Fruit fly (Drosophila melanogaster) whole organism, embryonic: Measurements from ENCODE around the gene CG15725.

Experiments
- Asciz ChIP-seq: fragments of 200-800 bp; sonication (Bioruptor generic); optimal IDR thresholded peaks from 2 replicates; lab custom pipeline; 2017; ENCODE audit warnings: missing biosample characterization, mild to moderate bottlenecking, missing genetic modification characterization, missing genetic modification reagents
- Atf-2 ChIP-seq: fragments of 200-800 bp; sonication (Bioruptor generic); optimal IDR thresholded peaks from 2 replicates; lab custom pipeline; 2016; ENCODE audit warnings: missing biosample characterization, missing genetic modification characterization
- Awh ChIP-seq: fragments of 200-800 bp; sonication (Bioruptor generic); IDR thresholded peaks from 2 replicates; pipeline ENCODE4, ENCODE4 v1.3.6; 2022; ENCODE audit warnings: missing biosample characterization, missing genetic modification characterization
- CG10274 ChIP-seq: fragments of 200-800 bp; sonication (Bioruptor generic); optimal IDR thresholded peaks from 3 replicates; lab custom pipeline; 2017; ENCODE audit warnings: missing biosample characterization, mild to moderate bottlenecking, missing genetic modification characterization
- CG10366 ChIP-seq: fragments of 200-800 bp; sonication (Bioruptor generic); IDR thresholded peaks from 2 replicates; pipeline ENCODE4 v1.3.6; 2022; ENCODE audit warnings: missing biosample characterization, missing genetic modification characterization
- CG10431 ChIP-seq: fragments of 200-800 bp; sonication (Bioruptor generic); optimal IDR thresholded peaks from 3 replicates; lab custom pipeline; 2018; ENCODE audit warnings: missing biosample characterization, mild to moderate bottlenecking, missing genetic modification characterization
- CG10543 ChIP-seq: fragments of 200-800 bp; sonication (Bioruptor generic); optimal IDR thresholded peaks from 3 replicates; lab custom pipeline; 2017; ENCODE audit warnings: missing biosample characterization, mild to moderate bottlenecking, missing genetic modification characterization, moderate library complexity
- CG14965 ChIP-seq: fragments of 200-800 bp; sonication (Bioruptor generic); optimal IDR thresholded peaks from 2 replicates; lab custom pipeline; 2016; ENCODE audit warnings: missing biosample characterization, missing genetic modification characterization, borderline replicate concordance
- CG17328 ChIP-seq: fragments of 200-800 bp; sonication (Bioruptor generic); IDR thresholded peaks from 2 replicates; pipeline ENCODE4 v1.3.6; 2022; ENCODE audit warnings: missing biosample characterization, missing genetic modification characterization
- CG17912 ChIP-seq: fragments of 200-800 bp; sonication (Bioruptor generic); optimal IDR thresholded peaks from 2 replicates; lab custom pipeline; 2018; ENCODE audit warnings: missing biosample characterization, mild to moderate bottlenecking, missing genetic modification characterization
- CG3163 ChIP-seq: fragments of 200-800 bp; sonication (Bioruptor generic); optimal IDR thresholded peaks from 3 replicates; lab custom pipeline; 2016; ENCODE audit warnings: missing biosample characterization, missing genetic modification characterization
- CG3281 ChIP-seq: fragments of 200-800 bp; sonication (Bioruptor generic); optimal IDR thresholded peaks from 3 replicates; lab custom pipeline; 2017; ENCODE audit warnings: missing biosample characterization, mild to moderate bottlenecking, missing genetic modification characterization
- CG4360 ChIP-seq: fragments of 200-800 bp; sonication (Bioruptor generic); IDR thresholded peaks from 2 replicates; pipeline ENCODE4 v1.3.6; 2022; ENCODE audit warnings: missing biosample characterization, missing genetic modification characterization
- CG4424 ChIP-seq: fragments of 200-800 bp; sonication (Bioruptor generic); optimal IDR thresholded peaks from 3 replicates; lab custom pipeline; 2016; ENCODE audit warnings: missing biosample characterization, missing genetic modification characterization
- CG4820 ChIP-seq: fragments of 200-800 bp; sonication (Bioruptor generic); optimal IDR thresholded peaks from 3 replicates; lab custom pipeline; 2016; ENCODE audit warnings: missing biosample characterization, missing genetic modification characterization
- CG5245 ChIP-seq: fragments of 200-800 bp; sonication (Bioruptor generic); optimal IDR thresholded peaks from 3 replicates; lab custom pipeline; 2016; ENCODE audit warnings: missing biosample characterization, missing genetic modification characterization
- CG8281 ChIP-seq: fragments of 200-800 bp; sonication (Bioruptor generic); optimal IDR thresholded peaks from 2 replicates; lab custom pipeline; 2018; ENCODE audit warnings: missing biosample characterization, mild to moderate bottlenecking, missing genetic modification characterization, moderate library complexity
- CG8765 ChIP-seq: fragments of 200-800 bp; sonication (Bioruptor generic); IDR thresholded peaks from 2 replicates; pipeline ENCODE4 v1.3.6; 2022; ENCODE audit warnings: missing biosample characterization, missing genetic modification characterization
- CG9932 ChIP-seq: fragments of 200-800 bp; sonication (Bioruptor generic); IDR thresholded peaks from 2 replicates; pipeline ENCODE4 v1.3.6; 2022; ENCODE audit warnings: missing biosample characterization, missing genetic modification characterization
- CTCF ChIP-seq: fragments of 200-800 bp; sonication (Bioruptor generic); optimal IDR thresholded peaks from 2 replicates; lab custom pipeline; 2017; ENCODE audit warnings: missing biosample characterization, mild to moderate bottlenecking, missing genetic modification characterization, moderate library complexity
- Chrac-16 ChIP-seq: fragments of 200-800 bp; sonication (Bioruptor generic); optimal IDR thresholded peaks from 3 replicates; lab custom pipeline; 2016; ENCODE audit warnings: missing biosample characterization, missing genetic modification characterization
- CkIIα-i1 ChIP-seq: fragments of 200-800 bp; sonication (Bioruptor generic); IDR thresholded peaks from 2 replicates; pipeline ENCODE4 v1.3.6; 2022; ENCODE audit warnings: missing biosample characterization, missing genetic modification characterization
- D ChIP-seq, 2 experiments: fragments of 200-800 bp in 1 of 2; fragments of >200 bp in 1 of 2; sonication (Bioruptor generic) in 1 of 2; optimal IDR thresholded peaks; 2 replicates in 1 of 2; 3 replicates in 1 of 2; lab custom pipeline; 2017; ENCODE audit warnings: mild to moderate bottlenecking in 1 of 2, missing biosample characterization in 1 of 2, missing genetic modification characterization in 1 of 2, missing genetic modification reagents in 1 of 2
- Fer1 ChIP-seq: fragments of 200-800 bp; sonication (Bioruptor generic); optimal IDR thresholded peaks from 2 replicates; lab custom pipeline; 2017; ENCODE audit warnings: missing biosample characterization, mild to moderate bottlenecking, missing genetic modification characterization
- H15 ChIP-seq: fragments of 200-800 bp; sonication (Bioruptor generic); IDR thresholded peaks from 3 replicates; pipeline ENCODE4 v1.3.6; 2022; ENCODE audit warnings: missing biosample characterization, missing genetic modification characterization
- Mrtf ChIP-seq: fragments of 200-800 bp; sonication (Bioruptor generic); IDR thresholded peaks from 3 replicates; pipeline ENCODE4 v1.3.6; 2022; ENCODE audit warnings: missing biosample characterization, missing genetic modification characterization
- Oaz ChIP-seq: fragments of 200-800 bp; sonication (Bioruptor generic); IDR thresholded peaks from 2 replicates; pipeline ENCODE4 v1.3.6; 2022; ENCODE audit warnings: missing biosample characterization, missing genetic modification characterization
- Ptx1 ChIP-seq: fragments of 200-800 bp; sonication (Bioruptor generic); IDR thresholded peaks from 2 replicates; pipeline ENCODE4 v1.3.6; 2022; ENCODE audit warnings: missing biosample characterization, missing genetic modification characterization
- Sox100B ChIP-seq: fragments of 200-800 bp; sonication (Bioruptor generic); optimal IDR thresholded peaks from 3 replicates; lab custom pipeline; 2018; ENCODE audit warnings: missing biosample characterization, mild to moderate bottlenecking, missing genetic modification characterization
- Taf1 ChIP-seq: fragments of 200-800 bp; sonication (Bioruptor generic); IDR thresholded peaks from 2 replicates; pipeline ENCODE4 v1.3.6; 2022; ENCODE audit warnings: missing biosample characterization, missing genetic modification characterization
- ab ChIP-seq: fragments of 200-800 bp; sonication (Bioruptor generic); optimal IDR thresholded peaks from 2 replicates; lab custom pipeline; 2016; ENCODE audit warnings: missing biosample characterization, missing genetic modification characterization
- aop ChIP-seq: fragments of 200-800 bp; sonication (Bioruptor generic); IDR thresholded peaks from 2 replicates; pipeline ENCODE4 v1.3.6; 2022; ENCODE audit warnings: missing biosample characterization, missing genetic modification characterization
- cad ChIP-seq: fragments of >200 bp; optimal IDR thresholded peaks from 2 replicates; lab custom pipeline; 2017; ENCODE audit warnings: missing biosample characterization, missing genetic modification characterization
- cg ChIP-seq: fragments of 200-800 bp; sonication (Bioruptor generic); optimal IDR thresholded peaks from 3 replicates; lab custom pipeline; 2019; ENCODE audit warnings: missing biosample characterization, mild to moderate bottlenecking, missing genetic modification characterization, moderate library complexity
- emc ChIP-seq: fragments of 200-800 bp; sonication (Bioruptor generic); optimal IDR thresholded peaks from 2 replicates; lab custom pipeline; 2016; ENCODE audit warnings: missing biosample characterization, missing genetic modification characterization
- esg ChIP-seq: fragments of 200-800 bp; sonication (Bioruptor generic); conservative IDR thresholded peaks from 2 replicates; pipeline ENCODE4 v1.3.6; 2022; ENCODE audit warnings: missing biosample characterization, missing genetic modification characterization
- gem ChIP-seq: fragments of 200-800 bp; sonication (Bioruptor generic); optimal IDR thresholded peaks from 2 replicates; lab custom pipeline; 2019; ENCODE audit warnings: missing biosample characterization, mild to moderate bottlenecking, missing genetic modification characterization, moderate library complexity
- gfzf ChIP-seq: fragments of 200-800 bp; sonication (Bioruptor generic); optimal IDR thresholded peaks from 2 replicates; lab custom pipeline; 2016; ENCODE audit warnings: missing biosample characterization, mild to moderate bottlenecking, missing genetic modification characterization, moderate library complexity
- grau ChIP-seq: fragments of 200-800 bp; optimal IDR thresholded peaks from 3 replicates; lab custom pipeline; 2019; ENCODE audit warnings: missing biosample characterization, mild to moderate bottlenecking, missing genetic modification characterization, moderate library complexity
- gsb-n ChIP-seq: fragments of 200-800 bp; sonication (Bioruptor generic); optimal IDR thresholded peaks from 3 replicates; lab custom pipeline; 2018; ENCODE audit warnings: missing biosample characterization, mild to moderate bottlenecking, missing genetic modification characterization
- hbn ChIP-seq: fragments of 200-800 bp; sonication (Bioruptor generic); IDR thresholded peaks from 2 replicates; pipeline ENCODE4 v1.3.6; 2022; ENCODE audit warnings: missing biosample characterization, missing genetic modification characterization; ENCODE audit not compliant: partially characterized antibody
- kay ChIP-seq: fragments of 200-800 bp; sonication (Bioruptor generic); optimal IDR thresholded peaks from 2 replicates; lab custom pipeline; 2016; ENCODE audit warnings: missing biosample characterization, missing genetic modification characterization
- luna ChIP-seq: fragments of 200-800 bp; sonication (Bioruptor generic); optimal IDR thresholded peaks from 2 replicates; lab custom pipeline; 2016; ENCODE audit warnings: missing biosample characterization, missing genetic modification characterization
- nau ChIP-seq: fragments of 200-800 bp; sonication (Bioruptor generic); optimal IDR thresholded peaks from 3 replicates; lab custom pipeline; 2017; ENCODE audit warnings: missing biosample characterization, mild to moderate bottlenecking, missing genetic modification characterization, missing genetic modification reagents
- nmo ChIP-seq: fragments of 200-800 bp; sonication (Bioruptor generic); optimal IDR thresholded peaks from 2 replicates; lab custom pipeline; 2018; ENCODE audit warnings: missing biosample characterization, mild to moderate bottlenecking, missing genetic modification characterization, moderate library complexity
- pho ChIP-seq: fragments of 200-800 bp; sonication (Bioruptor generic); optimal IDR thresholded peaks from 2 replicates; lab custom pipeline; 2016; ENCODE audit warnings: missing biosample characterization, missing genetic modification characterization
- pros ChIP-seq: fragments of 200-800 bp; sonication (Bioruptor generic); optimal IDR thresholded peaks from 3 replicates; lab custom pipeline; 2019; ENCODE audit warnings: missing biosample characterization, mild to moderate bottlenecking, missing genetic modification characterization, moderate library complexity
- sens-2 ChIP-seq: fragments of 200-800 bp; sonication (Bioruptor generic); IDR thresholded peaks from 2 replicates; pipeline ENCODE4 v1.3.6; 2022; ENCODE audit warnings: missing biosample characterization, missing genetic modification characterization
- so ChIP-seq: fragments of 200-800 bp; sonication (Bioruptor generic); IDR thresholded peaks from 3 replicates; pipeline ENCODE4 v1.3.6; 2022; ENCODE audit warnings: missing biosample characterization, missing genetic modification characterization
- ssp ChIP-seq: fragments of 200-800 bp; sonication (Bioruptor generic); IDR thresholded peaks from 2 replicates; pipeline ENCODE4 v1.3.6; 2022; ENCODE audit warnings: missing biosample characterization, missing genetic modification characterization
- wor ChIP-seq: fragments of 200-800 bp; sonication (Bioruptor generic); IDR thresholded peaks from 2 replicates; pipeline ENCODE4 v1.3.6; 2022; ENCODE audit warnings: missing biosample characterization, missing genetic modification characterization

CG15725 gene

DNA sequence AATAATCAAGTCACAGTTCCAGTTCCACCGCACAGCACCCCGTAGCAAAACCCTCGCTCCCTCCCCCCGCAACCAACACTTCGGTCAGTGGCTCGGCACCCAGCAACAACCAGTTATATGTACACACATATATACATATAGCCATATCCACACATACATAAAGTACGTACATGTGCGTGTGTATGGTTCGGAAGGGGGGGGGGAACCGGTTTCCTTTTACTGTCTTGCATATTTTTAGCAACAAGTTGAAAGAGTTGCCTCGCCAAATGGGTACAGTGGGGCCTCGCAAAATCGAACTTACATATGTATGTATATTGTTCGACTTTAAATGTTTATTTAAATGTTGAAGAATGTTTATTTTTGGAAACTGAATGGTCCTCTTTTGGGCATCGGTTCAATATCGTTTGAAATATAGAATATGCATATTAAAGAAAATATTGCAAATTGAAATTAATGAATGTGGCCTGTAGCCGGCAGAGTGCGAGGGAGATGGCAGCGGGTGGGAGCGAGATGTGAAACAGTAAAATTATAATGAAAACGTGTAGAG, 49.4 kb downstream of the CG15725 start (continued):
- TF ChIP-seq nau (GFP tag; lab: Kevin White, UChicago) (no peak), CG5245 (GFP tag; lab: Kevin White, UChicago) (peak; percentile 8), CG3281 (GFP tag; lab: Kevin White, UChicago) (peak; percentile 82), esg (GFP tag; lab: Robert Waterston, UW) (peak; percentile 70), CTCF (no peak), Atf-2 (no peak), CkIIα-i1 (GFP tag; lab: Robert Waterston, UW) (peak; percentile 28; the same call in 1 of the 2 replicates), Ptx1 (GFP tag; lab: Robert Waterston, UW) (peak; percentile 86), CG8281 (tag; lab: Kevin White, UChicago) (peak; percentile 42), pho (GFP tag; lab: Kevin White, UChicago) (peak; percentile 81), wor (GFP tag; lab: Robert Waterston, UW) (peak; percentile 40; the same call in 1 of the 2 replicates), sens-2 (GFP tag; lab: Robert Waterston, UW) (no peak), CG17912 (GFP tag; lab: Kevin White, UChicago) (no peak), CG8765 (GFP tag; lab: Robert Waterston, UW) (peak; percentile 53; the same call in 1 of the 2 replicates), ssp (GFP tag; lab: Robert Waterston, UW) (peak; percentile 61), CG14965 (GFP tag; lab: Kevin White, UChicago) (no peak), cad (GFP tag; lab: Kevin White, UChicago) (no peak), gsb-n (tag; lab: Kevin White, UChicago) (no peak), gfzf (GFP tag; lab: Kevin White, UChicago) (no peak), ab (GFP tag; lab: Kevin White, UChicago) (no peak), CG4360 (GFP tag; lab: Robert Waterston, UW) (no peak), cg (peak; percentile 80), CG3163 (GFP tag; lab: Kevin White, UChicago) (no peak), so (GFP tag; lab: Robert Waterston, UW) (no peak), Oaz (GFP tag; lab: Robert Waterston, UW) (peak; percentile 44; the same call in 1 of the 2 replicates), CG4424 (peak; percentile 39), H15 (GFP tag; lab: Robert Waterston, UW) (peak; percentile 62), CG10366 (GFP tag; lab: Robert Waterston, UW) (peak; percentile 71), Mrtf (peak; percentile 81), luna (no peak), CG10274 (GFP tag; lab: Kevin White, UChicago) (peak; percentile 45), gem (tag; lab: Kevin White, UChicago) (peak; percentile 80), Awh (no peak), pros (peak; percentile 42), Taf1 (GFP tag; lab: Robert Waterston, UW) (peak; percentile 81), Chrac-16 (GFP tag; lab: Kevin White, UChicago) (peak; percentile 58), CG17328 (peak; percentile 56), Fer1 (peak; percentile 81), D (optimal IDR thresholded peaks at IDR 0.05; lab: Kevin White, UChicago) (no peak), D (GFP tag; optimal IDR thresholded peaks at IDR 0.05; lab: Kevin White, UChicago) (no peak), emc (GFP tag; lab: Kevin White, UChicago) (no peak), CG10431 (no peak), CG9932 (GFP tag; lab: Robert Waterston, UW) (peak; percentile 93), Sox100B (GFP tag; lab: Kevin White, UChicago) (peak; percentile 58), nmo (GFP tag; lab: Kevin White, UChicago) (peak; percentile 62), CG10543 (GFP tag; lab: Kevin White, UChicago) (peak; percentile 80), Asciz (GFP tag; lab: Kevin White, UChicago) (peak; percentile 56), hbn (GFP tag; lab: Robert Waterston, UW) (no peak), aop (GFP tag; lab: Robert Waterston, UW) (no peak), grau (peak; percentile 98), CG4820 (GFP tag; lab: Kevin White, UChicago) (peak; percentile 7), kay (GFP tag; lab: Kevin White, UChicago) (no peak)
